Fruit fly (Drosophila melanogaster) whole organism, embryonic: Measurements from ENCODE around the gene Ldaf1.

ENCODE experiments used
- Adf1 ChIP-seq: fragments of 200-800 bp; sonication (Bioruptor generic); IDR thresholded peaks from 2 replicates; pipeline ENCODE4 v1.3.6; 2022; ENCODE audit warnings: missing biosample characterization, missing genetic modification characterization
- Antp ChIP-seq: fragments of 200-800 bp; sonication (Bioruptor generic); optimal IDR thresholded peaks from 3 replicates; lab custom pipeline; 2016; ENCODE audit warnings: missing biosample characterization, missing genetic modification characterization
- Asciz ChIP-seq: fragments of 200-800 bp; sonication (Bioruptor generic); optimal IDR thresholded peaks from 2 replicates; lab custom pipeline; 2017; ENCODE audit warnings: missing biosample characterization, mild to moderate bottlenecking, missing genetic modification characterization, missing genetic modification reagents
- Atf-2 ChIP-seq: fragments of 200-800 bp; sonication (Bioruptor generic); optimal IDR thresholded peaks from 2 replicates; lab custom pipeline; 2016; ENCODE audit warnings: missing biosample characterization, missing genetic modification characterization
- Atf6 ChIP-seq: fragments of 200-800 bp; sonication (Bioruptor generic); IDR thresholded peaks from 2 replicates; pipeline ENCODE4 v1.3.6; 2022; ENCODE audit warnings: missing biosample characterization, missing genetic modification characterization
- BEAF-32 ChIP-seq: fragments of 200-800 bp; sonication (Bioruptor generic); optimal IDR thresholded peaks from 3 replicates; lab custom pipeline; 2017; ENCODE audit warnings: missing biosample characterization, missing genetic modification characterization, mild to moderate bottlenecking, moderate library complexity, missing genetic modification reagents
- Blimp-1 ChIP-seq: fragments of 200-800 bp; sonication (Bioruptor generic); optimal IDR thresholded peaks from 3 replicates; lab custom pipeline; 2018; ENCODE audit warnings: missing biosample characterization, missing genetic modification characterization, mild to moderate bottlenecking, moderate library complexity, missing genetic modification reagents
- CG1024 ChIP-seq: fragments of 200-800 bp; sonication (Bioruptor generic); IDR thresholded peaks from 2 replicates; pipeline ENCODE4 v1.3.6; 2022; ENCODE audit warnings: missing biosample characterization, missing genetic modification characterization
- CG10274 ChIP-seq: fragments of 200-800 bp; sonication (Bioruptor generic); optimal IDR thresholded peaks from 3 replicates; lab custom pipeline; 2017; ENCODE audit warnings: missing biosample characterization, mild to moderate bottlenecking, missing genetic modification characterization
- CG11085 ChIP-seq: fragments of 200-800 bp; sonication (Bioruptor generic); IDR thresholded peaks from 2 replicates; pipeline ENCODE4 v1.3.6; 2022; ENCODE audit warnings: missing biosample characterization, missing genetic modification characterization
- CG11695 ChIP-seq: fragments of 200-800 bp; sonication (Bioruptor generic); IDR thresholded peaks from 3 replicates; pipeline ENCODE4 v1.3.6; 2022; ENCODE audit warnings: missing biosample characterization, missing genetic modification characterization
- CG13894 ChIP-seq: fragments of 200-800 bp; sonication (Bioruptor generic); optimal IDR thresholded peaks from 3 replicates; lab custom pipeline; 2018; ENCODE audit warnings: missing biosample characterization, mild to moderate bottlenecking, missing genetic modification characterization, moderate library complexity
- CG1529 ChIP-seq: fragments of 200-800 bp; sonication (Bioruptor generic); optimal IDR thresholded peaks from 3 replicates; lab custom pipeline; 2018; ENCODE audit warnings: missing biosample characterization, missing genetic modification characterization
- CG15696 ChIP-seq: fragments of 200-800 bp; sonication (Bioruptor generic); optimal IDR thresholded peaks from 2 replicates; lab custom pipeline; 2019; ENCODE audit warnings: missing biosample characterization, mild to moderate bottlenecking, missing genetic modification characterization, moderate library complexity
- CG17328 ChIP-seq: fragments of 200-800 bp; sonication (Bioruptor generic); IDR thresholded peaks from 2 replicates; pipeline ENCODE4 v1.3.6; 2022; ENCODE audit warnings: missing biosample characterization, missing genetic modification characterization
- CG18764 ChIP-seq: fragments of 200-800 bp; sonication (Bioruptor generic); optimal IDR thresholded peaks from 3 replicates; lab custom pipeline; 2016; ENCODE audit warnings: missing biosample characterization, missing genetic modification characterization
- CG2199 ChIP-seq: fragments of 200-800 bp; sonication (Bioruptor generic); IDR thresholded peaks from 3 replicates; pipeline ENCODE4 v1.3.6; 2022; ENCODE audit warnings: missing biosample characterization, missing genetic modification characterization
- CG2875 ChIP-seq: fragments of 200-800 bp; sonication (Bioruptor generic); optimal IDR thresholded peaks from 2 replicates; lab custom pipeline; 2017; ENCODE audit warnings: missing biosample characterization, mild to moderate bottlenecking, missing genetic modification characterization, missing genetic modification reagents
- CG3065 ChIP-seq: fragments of 200-800 bp; sonication (Bioruptor generic); optimal IDR thresholded peaks from 2 replicates; lab custom pipeline; 2016; ENCODE audit warnings: missing biosample characterization, missing genetic modification characterization
- CG6175 ChIP-seq: fragments of 200-800 bp; sonication (Bioruptor generic); IDR thresholded peaks from 3 replicates; pipeline ENCODE4 v1.3.6; 2022; ENCODE audit warnings: missing biosample characterization, missing genetic modification characterization
- CG8924 ChIP-seq: fragments of 200-800 bp; optimal IDR thresholded peaks from 3 replicates; lab custom pipeline; 2019; ENCODE audit warnings: missing biosample characterization, mild to moderate bottlenecking, missing genetic modification characterization, moderate library complexity
- CHES-1-like ChIP-seq: fragments of 200-800 bp; sonication (Bioruptor generic); optimal IDR thresholded peaks from 2 replicates; lab custom pipeline; 2016; ENCODE audit warnings: missing biosample characterization, missing genetic modification characterization
- Dp ChIP-seq: fragments of 200-800 bp; sonication (Bioruptor generic); optimal IDR thresholded peaks from 2 replicates; lab custom pipeline; 2018; ENCODE audit warnings: missing biosample characterization, mild to moderate bottlenecking, missing genetic modification characterization, moderate library complexity
- Eip74EF ChIP-seq, 2 experiments: fragments of 200-800 bp in 1 of 2; fragments of >200 bp in 1 of 2; sonication (Bioruptor generic) in 1 of 2; optimal IDR thresholded peaks; 2 replicates each; lab custom pipeline; 2017 to 2019; ENCODE audit warnings: missing biosample characterization in 2 of 2, missing genetic modification characterization in 2 of 2, mild to moderate bottlenecking in 1 of 2, moderate library complexity in 1 of 2
- Fer2 ChIP-seq: fragments of 200-800 bp; sonication (Bioruptor generic); optimal IDR thresholded peaks from 2 replicates; lab custom pipeline; 2018; ENCODE audit warnings: missing biosample characterization, mild to moderate bottlenecking, missing genetic modification characterization, moderate library complexity
- HLH4C ChIP-seq: fragments of 200-800 bp; sonication (Bioruptor generic); IDR thresholded peaks from 3 replicates; pipeline ENCODE4 v1.3.6; 2022; ENCODE audit warnings: missing biosample characterization, missing genetic modification characterization; ENCODE audit not compliant: partially characterized antibody
- Hand ChIP-seq: fragments of 200-800 bp; sonication (Bioruptor generic); optimal IDR thresholded peaks from 2 replicates; lab custom pipeline; 2017; ENCODE audit warnings: mild to moderate bottlenecking, missing biosample characterization, missing genetic modification reagents, missing genetic modification characterization
- Nf-YB ChIP-seq: fragments of 200-800 bp; sonication (Bioruptor generic); optimal IDR thresholded peaks from 3 replicates; lab custom pipeline; 2019; ENCODE audit warnings: missing biosample characterization, mild to moderate bottlenecking, missing genetic modification characterization, moderate library complexity
- Rfx ChIP-seq: fragments of 200-800 bp; sonication (Bioruptor generic); IDR thresholded peaks from 2 replicates; pipeline ENCODE4 v1.3.6; 2022; ENCODE audit warnings: missing biosample characterization, missing genetic modification characterization
- Rx ChIP-seq: fragments of 200-800 bp; sonication (Bioruptor generic); IDR thresholded peaks from 2 replicates; pipeline ENCODE4 v1.3.6; 2022; ENCODE audit warnings: missing biosample characterization, missing genetic modification characterization
- Stat92E ChIP-seq, 3 experiments: fragments of >200 bp in 2 of 3; fragments of 200-800 bp in 1 of 3; sonication (Bioruptor generic) in 1 of 3; optimal IDR thresholded peaks; 2 replicates each; lab custom pipeline; 2017 to 2019; ENCODE audit warnings: missing biosample characterization in 3 of 3, missing genetic modification characterization in 3 of 3, mild to moderate bottlenecking in 1 of 3, moderate library complexity in 1 of 3
- amos ChIP-seq: fragments of 200-800 bp; sonication (Bioruptor generic); IDR thresholded peaks from 2 replicates; pipeline ENCODE4 v1.3.6; 2022; ENCODE audit warnings: missing biosample characterization, missing genetic modification characterization; ENCODE audit not compliant: partially characterized antibody
- bsh ChIP-seq, 2 experiments: fragments of 200-800 bp; sonication (Bioruptor generic); optimal IDR thresholded peaks; 2 replicates each; lab custom pipeline; 2017 to 2018; ENCODE audit warnings: mild to moderate bottlenecking in 2 of 2, missing biosample characterization in 2 of 2, missing genetic modification characterization in 2 of 2, moderate library complexity in 1 of 2
- cato ChIP-seq: fragments of 200-800 bp; sonication (Bioruptor generic); optimal IDR thresholded peaks from 2 replicates; lab custom pipeline; 2016; ENCODE audit warnings: missing biosample characterization, missing genetic modification characterization, borderline replicate concordance
- dati ChIP-seq: fragments of 200-800 bp; sonication (Bioruptor generic); IDR thresholded peaks from 2 replicates; pipeline ENCODE4 v1.3.6; 2022; ENCODE audit warnings: missing biosample characterization, missing genetic modification characterization
- fd3F ChIP-seq: fragments of 200-800 bp; sonication (Bioruptor generic); optimal IDR thresholded peaks from 2 replicates; lab custom pipeline; 2018; ENCODE audit warnings: missing biosample characterization, mild to moderate bottlenecking, missing genetic modification characterization, moderate library complexity
- fd96Cb ChIP-seq: fragments of 200-800 bp; sonication (Bioruptor generic); optimal IDR thresholded peaks from 2 replicates; lab custom pipeline; 2018; ENCODE audit warnings: missing biosample characterization, mild to moderate bottlenecking, missing genetic modification characterization, moderate library complexity
- jigr1 ChIP-seq: fragments of 200-800 bp; sonication (Bioruptor generic); IDR thresholded peaks from 3 replicates; pipeline ENCODE4 v1.3.6; 2022; ENCODE audit warnings: missing biosample characterization, missing genetic modification characterization
- kah ChIP-seq: fragments of 200-800 bp; sonication (Bioruptor generic); optimal IDR thresholded peaks from 2 replicates; lab custom pipeline; 2018; ENCODE audit warnings: missing biosample characterization, mild to moderate bottlenecking, missing genetic modification characterization
- ken ChIP-seq: fragments of 200-800 bp; sonication (Bioruptor generic); IDR thresholded peaks from 3 replicates; pipeline ENCODE4 v1.3.6; 2022; ENCODE audit warnings: missing biosample characterization, missing genetic modification characterization
- lola ChIP-seq, 3 experiments: fragments of >200 bp in 2 of 3; fragments of 200-800 bp in 1 of 3; sonication (Bioruptor generic) in 1 of 3; optimal IDR thresholded peaks; 2 replicates each; lab custom pipeline; 2017 to 2019; ENCODE audit warnings: missing biosample characterization in 3 of 3, missing genetic modification characterization in 3 of 3, mild to moderate bottlenecking in 1 of 3, moderate library complexity in 1 of 3
- luna ChIP-seq: fragments of 200-800 bp; sonication (Bioruptor generic); optimal IDR thresholded peaks from 2 replicates; lab custom pipeline; 2016; ENCODE audit warnings: missing biosample characterization, missing genetic modification characterization
- mam ChIP-seq: fragments of 200-800 bp; sonication (Bioruptor generic); optimal IDR thresholded peaks from 3 replicates; lab custom pipeline; 2016; ENCODE audit warnings: missing biosample characterization, missing genetic modification characterization
- nerfin-1 ChIP-seq: fragments of 200-800 bp; sonication (Bioruptor generic); optimal IDR thresholded peaks from 3 replicates; lab custom pipeline; 2019; ENCODE audit warnings: missing biosample characterization, mild to moderate bottlenecking, missing genetic modification characterization, moderate library complexity
- ro ChIP-seq: fragments of 200-800 bp; sonication (Bioruptor generic); IDR thresholded peaks from 2 replicates; pipeline ENCODE4 v1.3.6; 2022; ENCODE audit warnings: missing biosample characterization, missing genetic modification characterization
- stwl ChIP-seq: fragments of 200-800 bp; sonication (Bioruptor generic); optimal IDR thresholded peaks from 3 replicates; lab custom pipeline; 2018; ENCODE audit warnings: missing biosample characterization, mild to moderate bottlenecking, missing genetic modification characterization, moderate library complexity
- sug ChIP-seq: fragments of 200-800 bp; optimal IDR thresholded peaks from 2 replicates; lab custom pipeline; 2019; ENCODE audit warnings: missing biosample characterization, mild to moderate bottlenecking, missing genetic modification characterization, moderate library complexity
- trh ChIP-seq: fragments of 200-800 bp; sonication (Bioruptor generic); optimal IDR thresholded peaks from 2 replicates; lab custom pipeline; 2016; ENCODE audit warnings: missing biosample characterization, missing genetic modification characterization
- twi ChIP-seq: fragments of 200-800 bp; optimal IDR thresholded peaks from 2 replicates; lab custom pipeline; 2019; ENCODE audit warnings: missing biosample characterization, mild to moderate bottlenecking, missing genetic modification characterization, moderate library complexity

Ldaf1 gene

DNA sequence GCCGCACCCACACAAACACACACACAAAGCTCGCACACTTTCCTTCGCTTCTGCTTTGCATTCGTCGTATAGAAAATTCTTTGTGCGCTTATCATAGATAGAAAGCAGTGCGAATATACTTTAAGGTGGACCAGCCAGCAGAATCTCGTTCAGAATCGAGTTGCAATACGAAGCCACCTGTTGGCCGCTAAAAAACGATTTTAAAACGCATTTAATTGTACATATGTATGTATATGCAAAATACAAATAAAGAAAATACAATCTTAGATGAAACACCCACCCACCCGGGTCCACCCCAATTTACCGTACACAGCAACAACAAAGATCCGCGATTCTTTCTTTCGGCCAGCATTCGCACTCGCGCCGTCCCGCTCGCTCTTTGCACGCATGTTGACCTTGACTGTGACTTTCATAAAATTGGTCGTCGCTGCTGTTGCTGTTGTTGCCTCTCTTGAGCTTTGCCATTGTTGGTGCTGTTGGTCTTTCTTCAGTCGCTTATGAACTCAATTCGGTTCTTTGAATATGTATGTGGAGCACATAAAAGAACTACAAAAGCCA is 46.9 kb upstream of the Ldaf1 start (continued):
- TF ChIP-seq Dp (GFP tag; lab: Kevin White, UChicago), result no peak
- TF ChIP-seq CG13894 (tag; lab: Kevin White, UChicago), result no peak
- no peak for TF ChIP-seq CG2875 (GFP tag; lab: Kevin White, UChicago)
- TF ChIP-seq jigr1, result no peak
- peak; percentile 14 for TF ChIP-seq CG1529 (GFP tag; lab: Kevin White, UChicago)
- TF ChIP-seq CG2199 (GFP tag; lab: Robert Waterston, UW), result no peak
- TF ChIP-seq Rx (GFP tag; lab: Robert Waterston, UW), result peak; percentile 29; the same call in 1 of the 2 replicates
- no peak for TF ChIP-seq cato (GFP tag; lab: Kevin White, UChicago)
- peak; percentile 44; the same call in 1 of the 3 replicates for TF ChIP-seq CG11695 (GFP tag; lab: Robert Waterston, UW)
- peak; percentile 50 for TF ChIP-seq Hand
- no peak for TF ChIP-seq trh (GFP tag; lab: Kevin White, UChicago)
- no peak for TF ChIP-seq BEAF-32 (GFP tag; lab: Kevin White, UChicago)
- TF ChIP-seq CG3065, result no peak
- TF ChIP-seq luna (GFP tag; lab: Kevin White, UChicago), result no peak
- no peak for TF ChIP-seq HLH4C (GFP tag; lab: Robert Waterston, UW)
- TF ChIP-seq twi, result no peak
- TF ChIP-seq bsh (GFP tag; optimal IDR thresholded peaks at IDR 0.05; lab: Kevin White, UChicago), result peak; percentile 50 to 92
- peak; percentile 35; the same call in 1 of the 2 replicates for TF ChIP-seq CG17328 (GFP tag; lab: Robert Waterston, UW)
- TF ChIP-seq fd3F, result peak; percentile 49
- no peak for TF ChIP-seq sug (tag; lab: Kevin White, UChicago)
- peak; percentile 71 for TF ChIP-seq Atf6 (GFP tag; lab: Robert Waterston, UW)
- TF ChIP-seq ken, result no peak
- no peak for TF ChIP-seq CG1024
- TF ChIP-seq CG6175 (GFP tag; lab: Robert Waterston, UW), result no peak
- no peak for TF ChIP-seq Stat92E (GFP tag; optimal IDR thresholded peaks at IDR 0.05; lab: Kevin White, UChicago)
- no peak for TF ChIP-seq ro (GFP tag; lab: Robert Waterston, UW)
- peak; percentile 9 for TF ChIP-seq fd96Cb (tag; lab: Kevin White, UChicago)
- peak; percentile 59 for TF ChIP-seq mam (GFP tag; lab: Kevin White, UChicago)
- peak; percentile 56 for TF ChIP-seq CG10274
- TF ChIP-seq stwl (tag; lab: Kevin White, UChicago), result no peak
- no peak for TF ChIP-seq Fer2
- TF ChIP-seq Nf-YB (GFP tag; lab: Kevin White, UChicago), result peak; percentile 9
- TF ChIP-seq CG15696 (tag; lab: Kevin White, UChicago), result no peak
- no peak for TF ChIP-seq lola (GFP tag; optimal IDR thresholded peaks at IDR 0.05; lab: Kevin White, UChicago)
- TF ChIP-seq CG11085 (GFP tag; lab: Robert Waterston, UW), result 0 out of 2 replicates have a peak, but pooled peaks have one; percentile 31
- TF ChIP-seq Blimp-1 (GFP tag; lab: Kevin White, UChicago), result no peak
- no peak for TF ChIP-seq Adf1 (GFP tag; lab: Robert Waterston, UW)
- no peak for TF ChIP-seq dati (GFP tag; lab: Robert Waterston, UW)
- no peak for TF ChIP-seq CG18764 (GFP tag; lab: Kevin White, UChicago)
- no peak for TF ChIP-seq Eip74EF (GFP tag; optimal IDR thresholded peaks at IDR 0.05; lab: Kevin White, UChicago)
- TF ChIP-seq Antp (GFP tag; lab: Kevin White, UChicago), result no peak
- TF ChIP-seq amos (GFP tag; lab: Robert Waterston, UW), result no peak
- TF ChIP-seq CHES-1-like (GFP tag; lab: Kevin White, UChicago), result no peak
- TF ChIP-seq CG8924 (tag; lab: Kevin White, UChicago), result no peak
- TF ChIP-seq Asciz (GFP tag; lab: Kevin White, UChicago), result no peak
- TF ChIP-seq Atf-2 (GFP tag; lab: Kevin White, UChicago), result no peak
- TF ChIP-seq nerfin-1 (tag; lab: Kevin White, UChicago), result no peak
- peak; percentile 80 for TF ChIP-seq Rfx
- no peak for TF ChIP-seq kah
